Worm (Caenorhabditis elegans) whole organism, L2 larva: ENCODE measurements around the gene F32H5.4.

ENCODE experiments used
- C34F6.9 ChIP-seq: fragments of 150-350 bp; optimal IDR thresholded peaks from 2 replicates; lab custom pipeline; 2014; ENCODE audit warnings: missing biosample characterization, missing genetic modification characterization
- F13H6.1 ChIP-seq: sonication (generic microtip); optimal IDR thresholded peaks from 2 replicates; lab custom pipeline; 2016; ENCODE audit warnings: missing genetic modification characterization, missing compliant biosample characterization
- R02D3.7 ChIP-seq: fragments of 150-350 bp; optimal IDR thresholded peaks from 2 replicates; lab custom pipeline; 2014; ENCODE audit warnings: missing biosample characterization, missing genetic modification characterization
- Y55F3AM.14 ChIP-seq: fragments of 200-800 bp; sonication (Bioruptor generic); optimal IDR thresholded peaks from 2 replicates; lab custom pipeline; 2018; ENCODE audit warnings: mild to moderate bottlenecking, missing genetic modification characterization, missing compliant biosample characterization
- ZK546.5 ChIP-seq: sonication (generic microtip); optimal IDR thresholded peaks from 2 replicates; lab custom pipeline; 2017; ENCODE audit warnings: missing biosample characterization, missing genetic modification characterization
- alr-1 ChIP-seq: fragments of 150-350 bp; optimal IDR thresholded peaks from 2 replicates; lab custom pipeline; 2014; ENCODE audit warnings: missing biosample characterization, missing genetic modification characterization
- aly-2 ChIP-seq: fragments of 150-350 bp; optimal IDR thresholded peaks from 2 replicates; lab custom pipeline; 2014; ENCODE audit warnings: missing biosample characterization, missing genetic modification characterization
- ama-1 ChIP-seq: fragments of 150-350 bp; optimal IDR thresholded peaks from 2 replicates; lab custom pipeline; 2018; ENCODE audit warnings: inconsistent platforms
- blmp-1 ChIP-seq: sonication (generic microtip); optimal IDR thresholded peaks from 2 replicates; lab custom pipeline; 2017; ENCODE audit warnings: missing genetic modification characterization, mild to moderate bottlenecking, missing compliant biosample characterization, antibody characterized with exemption, moderate library complexity; ENCODE audit not compliant: insufficient read depth
- ceh-16 ChIP-seq: fragments of 150-350 bp; optimal IDR thresholded peaks from 2 replicates; lab custom pipeline; 2014; ENCODE audit warnings: missing biosample characterization, missing genetic modification characterization
- ceh-82 ChIP-seq: fragments of 150-350 bp; optimal IDR thresholded peaks from 2 replicates; lab custom pipeline; 2014; ENCODE audit warnings: missing biosample characterization, missing genetic modification characterization
- crh-2 ChIP-seq: sonication (generic microtip); optimal IDR thresholded peaks from 2 replicates; lab custom pipeline; 2017; ENCODE audit warnings: missing biosample characterization, missing genetic modification characterization
- dmd-4 ChIP-seq: sonication (generic microtip); optimal IDR thresholded peaks from 2 replicates; lab custom pipeline; 2017; ENCODE audit warnings: missing biosample characterization, missing genetic modification characterization
- egl-27 ChIP-seq: sonication (generic microtip); optimal IDR thresholded peaks from 3 replicates; lab custom pipeline; 2017; ENCODE audit warnings: missing biosample characterization, missing genetic modification reagents, missing genetic modification characterization
- elt-1 ChIP-seq: fragments of 150-350 bp; optimal IDR thresholded peaks from 2 replicates; lab custom pipeline; 2014; ENCODE audit warnings: missing biosample characterization, missing genetic modification characterization
- elt-3 ChIP-seq: sonication (generic microtip); optimal IDR thresholded peaks from 2 replicates; lab custom pipeline; 2017; ENCODE audit warnings: missing biosample characterization, missing genetic modification characterization
- fos-1 ChIP-seq: fragments of 150-350 bp; optimal IDR thresholded peaks from 2 replicates; lab custom pipeline; 2014; ENCODE audit warnings: missing biosample characterization, missing genetic modification characterization
- gmeb-1 ChIP-seq: fragments of 150-350 bp; optimal IDR thresholded peaks from 2 replicates; lab custom pipeline; 2014; ENCODE audit warnings: missing biosample characterization, missing genetic modification characterization
- lin-11 ChIP-seq: fragments of 150-350 bp; sonication (generic microtip); optimal IDR thresholded peaks from 2 replicates; lab custom pipeline; 2014; ENCODE audit warnings: missing biosample characterization, missing genetic modification characterization, inconsistent platforms, mixed read lengths
- lin-13 ChIP-seq: fragments of 150-350 bp; optimal IDR thresholded peaks from 2 replicates; lab custom pipeline; 2014; ENCODE audit warnings: missing biosample characterization, missing genetic modification reagents, missing genetic modification characterization
- lin-39 ChIP-seq: fragments of 150-350 bp; optimal IDR thresholded peaks from 2 replicates; lab custom pipeline; 2014; ENCODE audit warnings: missing biosample characterization, missing genetic modification reagents, missing genetic modification characterization
- lsy-2 ChIP-seq, 2 experiments: fragments of 150-350 bp in 1 of 2; sonication (generic microtip) in 1 of 2; optimal IDR thresholded peaks; 2 replicates each; lab custom pipeline; 2014 to 2017; ENCODE audit warnings: missing biosample characterization in 2 of 2, missing genetic modification characterization in 2 of 2
- mab-5 ChIP-seq: fragments of 150-350 bp; optimal IDR thresholded peaks from 2 replicates; lab custom pipeline; 2014; ENCODE audit warnings: missing biosample characterization, missing genetic modification characterization
- mdl-1 ChIP-seq, 2 experiments: fragments of 150-350 bp in 1 of 2; sonication (generic microtip) in 1 of 2; optimal IDR thresholded peaks; 2 replicates each; lab custom pipeline; 2017; ENCODE audit warnings: missing biosample characterization in 2 of 2, missing genetic modification characterization in 2 of 2
- nhr-10 ChIP-seq: sonication (generic microtip); optimal IDR thresholded peaks from 2 replicates; lab custom pipeline; 2017; ENCODE audit warnings: missing biosample characterization, missing genetic modification characterization
- nhr-11 ChIP-seq: fragments of 150-350 bp; optimal IDR thresholded peaks from 2 replicates; lab custom pipeline; 2014; ENCODE audit warnings: missing biosample characterization, missing genetic modification characterization
- nhr-12 ChIP-seq: fragments of 150-350 bp; optimal IDR thresholded peaks from 2 replicates; lab custom pipeline; 2014; ENCODE audit warnings: missing biosample characterization, missing genetic modification characterization
- nhr-129 ChIP-seq: fragments of 150-350 bp; optimal IDR thresholded peaks from 2 replicates; lab custom pipeline; 2014; ENCODE audit warnings: missing biosample characterization, missing genetic modification characterization
- nhr-21 ChIP-seq: fragments of 150-350 bp; optimal IDR thresholded peaks from 2 replicates; lab custom pipeline; 2014; ENCODE audit warnings: missing biosample characterization, missing genetic modification characterization
- nhr-23 ChIP-seq: fragments of 150-350 bp; optimal IDR thresholded peaks from 2 replicates; lab custom pipeline; 2014; ENCODE audit warnings: missing biosample characterization, missing genetic modification reagents, missing genetic modification characterization
- nhr-237 ChIP-seq: fragments of 150-350 bp; optimal IDR thresholded peaks from 2 replicates; lab custom pipeline; 2014; ENCODE audit warnings: missing biosample characterization, missing genetic modification characterization
- nhr-25 ChIP-seq: fragments of 150-350 bp; sonication (generic microtip); optimal IDR thresholded peaks from 3 replicates; lab custom pipeline; 2014; ENCODE audit warnings: missing biosample characterization, missing genetic modification characterization
- nhr-6 ChIP-seq: fragments of 150-350 bp; optimal IDR thresholded peaks from 2 replicates; lab custom pipeline; 2014; ENCODE audit warnings: missing biosample characterization, missing genetic modification characterization
- nhr-77 ChIP-seq: fragments of 150-350 bp; optimal IDR thresholded peaks from 2 replicates; lab custom pipeline; 2014; ENCODE audit warnings: missing biosample characterization, missing genetic modification characterization
- peb-1 ChIP-seq: fragments of 150-350 bp; optimal IDR thresholded peaks from 2 replicates; lab custom pipeline; 2014; ENCODE audit warnings: missing biosample characterization, missing genetic modification characterization
- sem-4 ChIP-seq: fragments of 150-350 bp; optimal IDR thresholded peaks from 2 replicates; lab custom pipeline; 2014; ENCODE audit warnings: missing biosample characterization, missing genetic modification reagents, missing genetic modification characterization
- skn-1 ChIP-seq: sonication (generic microtip); optimal IDR thresholded peaks from 2 replicates; lab custom pipeline; 2017; ENCODE audit warnings: missing biosample characterization, missing genetic modification characterization
- sma-3 ChIP-seq: sonication (generic microtip); optimal IDR thresholded peaks from 2 replicates; lab custom pipeline; 2016; ENCODE audit warnings: missing genetic modification reagents, missing genetic modification characterization, missing compliant biosample characterization
- sma-9 ChIP-seq, 2 experiments: fragments of 150-350 bp in 1 of 2; sonication (generic microtip) in 1 of 2; optimal IDR thresholded peaks; 2 replicates each; lab custom pipeline; 2014 to 2016; ENCODE audit warnings: missing genetic modification characterization in 2 of 2, mild to moderate bottlenecking in 1 of 2, missing biosample characterization in 1 of 2, missing compliant biosample characterization in 1 of 2, missing genetic modification reagents in 1 of 2, moderate library complexity in 1 of 2
- snpc-4 ChIP-seq: fragments of 150-350 bp; optimal IDR thresholded peaks from 2 replicates; lab custom pipeline; 2014; ENCODE audit warnings: missing biosample characterization, missing genetic modification characterization
- unc-39 ChIP-seq: fragments of 150-350 bp; optimal IDR thresholded peaks from 2 replicates; lab custom pipeline; 2014; ENCODE audit warnings: missing biosample characterization, missing genetic modification characterization
- unc-55 ChIP-seq: fragments of 150-350 bp; sonication (generic microtip); optimal IDR thresholded peaks from 3 replicates; lab custom pipeline; 2014; ENCODE audit warnings: missing biosample characterization, missing genetic modification reagents, missing genetic modification characterization
- unc-62 ChIP-seq: fragments of 150-350 bp; optimal IDR thresholded peaks from 2 replicates; lab custom pipeline; 2014; ENCODE audit warnings: missing biosample characterization, missing genetic modification reagents, missing genetic modification characterization
- zag-1 ChIP-seq: fragments of 150-350 bp; optimal IDR thresholded peaks from 2 replicates; lab custom pipeline; 2014; ENCODE audit warnings: missing biosample characterization, missing genetic modification characterization
- ztf-1 ChIP-seq: fragments of 200-800 bp; sonication (Bioruptor generic); conservative IDR thresholded peaks from 2 replicates; pipeline ENCODE4 v1.3.6; 2022; ENCODE audit warnings: missing genetic modification characterization, missing compliant biosample characterization
- ztf-11 ChIP-seq: sonication (generic microtip); optimal IDR thresholded peaks from 2 replicates; lab custom pipeline; 2017; ENCODE audit warnings: missing biosample characterization, missing genetic modification characterization
- ztf-4 ChIP-seq: fragments of 150-350 bp; optimal IDR thresholded peaks from 2 replicates; lab custom pipeline; 2014; ENCODE audit warnings: missing biosample characterization, missing genetic modification characterization

Gene F32H5.4

ce11 chrV:13372821-13373220 is 12.5 kb downstream of the F32H5.4 start:
- TF ChIP-seq nhr-23 (tag; lab: Kevin White, UChicago) (no peak), nhr-129 (tag; lab: Kevin White, UChicago) (no peak), F13H6.1 (no peak), fos-1 (tag; lab: Kevin White, UChicago) (peak; percentile 77), unc-62 (GFP tag; lab: Kevin White, UChicago) (no peak), dmd-4 (tag; lab: Kevin White, UChicago) (no peak)

DNA sequence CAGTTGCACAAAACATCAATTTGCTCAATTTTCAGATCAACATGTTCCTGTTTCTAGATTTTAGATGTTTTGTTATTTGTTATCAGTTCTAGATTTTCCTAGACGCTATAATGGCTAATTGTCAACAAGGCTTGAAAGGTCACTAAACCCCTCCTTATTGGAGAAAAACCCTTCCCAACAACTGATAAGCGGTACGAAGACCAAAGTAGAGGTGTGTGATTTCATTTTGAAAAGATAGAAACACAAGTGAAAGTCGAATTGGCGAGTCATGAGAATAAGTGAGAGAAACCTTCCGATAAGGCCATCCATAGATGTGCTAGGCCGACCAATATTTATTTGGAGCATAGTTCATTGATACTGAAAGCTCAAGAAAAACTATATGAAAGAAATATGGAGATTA is 13.3 kb downstream of the F32H5.4 start:
- TF ChIP-seq nhr-12 (tag; lab: Kevin White, UChicago) (no peak), crh-2 (peak; percentile 62), blmp-1 (peak; percentile 87), ztf-11 (tag; lab: Kevin White, UChicago) (no peak), nhr-237 (no peak), nhr-23 (tag; lab: Kevin White, UChicago) (no peak), lin-39 (tag; lab: Kevin White, UChicago) (no peak), gmeb-1 (tag; lab: Kevin White, UChicago) (peak; percentile 30), sma-9 (GFP tag; optimal IDR thresholded peaks at IDR 0.05; lab: Kevin White, UChicago) (peak; percentile 82), sma-9 (tag; optimal IDR thresholded peaks at IDR 0.05; lab: Kevin White, UChicago) (no peak), sma-3 (GFP tag; lab: Kevin White, UChicago) (peak; percentile 52), ama-1 (lab: Kevin White, UChicago) (no peak), unc-39 (tag; lab: Kevin White, UChicago) (no peak), fos-1 (tag; lab: Kevin White, UChicago) (peak; percentile 91), egl-27 (tag; lab: Kevin White, UChicago) (peak; percentile 67), F13H6.1 (peak; percentile 46), peb-1 (no peak), nhr-21 (tag; lab: Kevin White, UChicago) (peak; percentile 68), nhr-77 (no peak), elt-3 (tag; lab: Kevin White, UChicago) (no peak), nhr-129 (tag; lab: Kevin White, UChicago) (peak; percentile 31), lin-13 (GFP tag; lab: Kevin White, UChicago) (no peak)

ce11 chrV:13374532-13374931 is 14.2 kb downstream of the F32H5.4 start:
- TF ChIP-seq unc-55 (GFP tag; lab: Kevin White, UChicago) = no peak
- TF ChIP-seq ama-1 (lab: Kevin White, UChicago) = no peak
- TF ChIP-seq ZK546.5 = no peak
- no peak for TF ChIP-seq ztf-11 (tag; lab: Kevin White, UChicago)
- peak; percentile 52 for TF ChIP-seq nhr-21 (tag; lab: Kevin White, UChicago)
- no peak for TF ChIP-seq lin-11 (tag; lab: Kevin White, UChicago)
- no peak for TF ChIP-seq nhr-23 (tag; lab: Kevin White, UChicago)
- TF ChIP-seq egl-27 (tag; lab: Kevin White, UChicago) = peak; percentile 62
- no peak for TF ChIP-seq mdl-1 (tag; optimal IDR thresholded peaks at IDR 0.05; lab: Kevin White, UChicago)
- no peak for TF ChIP-seq lin-39 (tag; lab: Kevin White, UChicago)
- TF ChIP-seq sma-3 (GFP tag; lab: Kevin White, UChicago) = peak; percentile 50
- TF ChIP-seq nhr-11 (tag; lab: Kevin White, UChicago) = no peak
- TF ChIP-seq C34F6.9 (tag; lab: Kevin White, UChicago) = no peak
- TF ChIP-seq skn-1 = no peak
- TF ChIP-seq ceh-82 (tag; lab: Kevin White, UChicago) = no peak
- no peak for TF ChIP-seq ztf-1 (GFP tag; lab: Robert Waterston, UW)
- peak in 1 of 2 experiments; percentile 3 for TF ChIP-seq lsy-2 (tag; optimal IDR thresholded peaks at IDR 0.05; lab: Kevin White, UChicago)
- peak; percentile 37 for TF ChIP-seq fos-1 (tag; lab: Kevin White, UChicago)
- TF ChIP-seq elt-1 = no peak
- TF ChIP-seq nhr-10 (tag; lab: Kevin White, UChicago) = no peak
- peak; percentile 70 for TF ChIP-seq ceh-16 (tag; lab: Kevin White, UChicago)
- TF ChIP-seq lin-13 (GFP tag; lab: Kevin White, UChicago) = peak; percentile 22
- no peak for TF ChIP-seq snpc-4 (tag; lab: Kevin White, UChicago)
- no peak for TF ChIP-seq unc-39 (tag; lab: Kevin White, UChicago)
- TF ChIP-seq aly-2 (tag; lab: Kevin White, UChicago) = no peak
- TF ChIP-seq peb-1 = no peak
- no peak for TF ChIP-seq zag-1 (tag; lab: Kevin White, UChicago)
- TF ChIP-seq alr-1 = no peak
- no peak for TF ChIP-seq ztf-4
- TF ChIP-seq crh-2 = peak; percentile 58
- no peak for TF ChIP-seq gmeb-1 (tag; lab: Kevin White, UChicago)
- no peak for TF ChIP-seq nhr-6 (tag; lab: Kevin White, UChicago)
- TF ChIP-seq sem-4 (tag; lab: Kevin White, UChicago) = peak; percentile 45
- no peak for TF ChIP-seq Y55F3AM.14 (GFP tag; lab: Kevin White, UChicago)
- no peak for TF ChIP-seq elt-3 (tag; lab: Kevin White, UChicago)
- TF ChIP-seq R02D3.7 (tag; lab: Kevin White, UChicago) = no peak
- TF ChIP-seq nhr-129 (tag; lab: Kevin White, UChicago) = peak; percentile 13
- peak; percentile 30 for TF ChIP-seq F13H6.1
- TF ChIP-seq dmd-4 (tag; lab: Kevin White, UChicago) = no peak
- no peak for TF ChIP-seq mab-5 (tag; lab: Kevin White, UChicago)
- TF ChIP-seq nhr-25 (tag; lab: Kevin White, UChicago) = peak; percentile 84
- no peak for TF ChIP-seq nhr-77
- peak; percentile 15 for TF ChIP-seq blmp-1
